Fruit fly (Drosophila melanogaster) whole organism, prepupa: Measurements from ENCODE around the gene CG31195.

Experiments
- Blimp-1 ChIP-seq: fragments of 200-800 bp; sonication (Bioruptor generic); optimal IDR thresholded peaks from 3 replicates; lab custom pipeline; 2017; ENCODE audit warnings: missing biosample characterization, missing genetic modification characterization, mild to moderate bottlenecking, moderate library complexity, missing genetic modification reagents
- CG10669 ChIP-seq: fragments of 200-800 bp; sonication (Bioruptor generic); optimal IDR thresholded peaks from 3 replicates; lab custom pipeline; 2018; ENCODE audit warnings: missing biosample characterization, mild to moderate bottlenecking, missing genetic modification characterization, moderate library complexity
- CG11762 ChIP-seq: fragments of 200-800 bp; sonication (Bioruptor generic); optimal IDR thresholded peaks from 3 replicates; lab custom pipeline; 2016; ENCODE audit warnings: missing biosample characterization, missing genetic modification characterization; ENCODE audit not compliant: insufficient read depth
- CG15336 ChIP-seq: fragments of 200-800 bp; sonication (Bioruptor generic); IDR thresholded peaks from 2 replicates; pipeline ENCODE4 v1.3.6; 2022; ENCODE audit warnings: missing biosample characterization, missing genetic modification characterization
- CG1621 ChIP-seq: fragments of 200-800 bp; sonication (Bioruptor generic); optimal IDR thresholded peaks from 3 replicates; lab custom pipeline; 2018; ENCODE audit warnings: missing biosample characterization, mild to moderate bottlenecking, missing genetic modification characterization
- CG16779 ChIP-seq: fragments of 200-800 bp; sonication (Bioruptor generic); optimal IDR thresholded peaks from 3 replicates; lab custom pipeline; 2017; ENCODE audit warnings: missing biosample characterization, mild to moderate bottlenecking, missing genetic modification characterization
- CG3032 ChIP-seq: fragments of 200-800 bp; optimal IDR thresholded peaks from 2 replicates; lab custom pipeline; 2019; ENCODE audit warnings: missing biosample characterization, mild to moderate bottlenecking, missing genetic modification characterization, moderate library complexity
- CG34406 ChIP-seq: fragments of 200-800 bp; sonication (Bioruptor generic); optimal IDR thresholded peaks from 3 replicates; lab custom pipeline; 2016; ENCODE audit warnings: missing biosample characterization, missing genetic modification characterization
- CG3919 ChIP-seq: fragments of 200-800 bp; sonication (Bioruptor generic); optimal IDR thresholded peaks from 3 replicates; lab custom pipeline; 2016; ENCODE audit warnings: missing biosample characterization, missing genetic modification characterization
- CG4318 ChIP-seq: fragments of 200-800 bp; sonication (Bioruptor generic); optimal IDR thresholded peaks from 3 replicates; lab custom pipeline; 2017; ENCODE audit warnings: missing biosample characterization, mild to moderate bottlenecking, missing genetic modification characterization
- CG6163 ChIP-seq: fragments of 200-800 bp; sonication (Bioruptor generic); IDR thresholded peaks from 3 replicates; pipeline ENCODE4 v1.3.6; 2022; ENCODE audit warnings: missing biosample characterization, missing genetic modification characterization
- CG6276 ChIP-seq: fragments of 200-800 bp; sonication (Bioruptor generic); optimal IDR thresholded peaks from 2 replicates; lab custom pipeline; 2017; ENCODE audit warnings: missing biosample characterization, mild to moderate bottlenecking, missing genetic modification characterization
- CG6792 ChIP-seq: fragments of 200-800 bp; sonication (Bioruptor generic); optimal IDR thresholded peaks from 3 replicates; lab custom pipeline; 2016; ENCODE audit warnings: missing biosample characterization, missing genetic modification characterization
- CG6808 ChIP-seq: fragments of 200-800 bp; sonication (Bioruptor generic); optimal IDR thresholded peaks from 3 replicates; lab custom pipeline; 2017; ENCODE audit warnings: missing biosample characterization, missing genetic modification characterization, mild to moderate bottlenecking, moderate library complexity, missing genetic modification reagents
- CG8119 ChIP-seq: fragments of 200-800 bp; sonication (Bioruptor generic); IDR thresholded peaks from 3 replicates; pipeline ENCODE4 v1.3.6; 2022; ENCODE audit warnings: missing biosample characterization, missing genetic modification characterization
- CG8319 ChIP-seq: fragments of 200-800 bp; sonication (Bioruptor generic); optimal IDR thresholded peaks from 3 replicates; lab custom pipeline; 2016; ENCODE audit warnings: missing biosample characterization, missing genetic modification characterization
- CG8632 ChIP-seq: fragments of 200-800 bp; sonication (Bioruptor generic); optimal IDR thresholded peaks from 3 replicates; lab custom pipeline; 2016; ENCODE audit warnings: missing biosample characterization, missing genetic modification characterization
- Eip78C ChIP-seq: fragments of 200-800 bp; sonication (Bioruptor generic); peaks from one replicate; lab custom pipeline; 2016; ENCODE audit warnings: missing biosample characterization, missing genetic modification characterization
- Eip93F ChIP-seq: fragments of 200-800 bp; sonication (Bioruptor generic); optimal IDR thresholded peaks from 2 replicates; lab custom pipeline; 2016; ENCODE audit warnings: missing biosample characterization, mild to moderate bottlenecking, missing genetic modification characterization
- Ets96B ChIP-seq: fragments of 200-800 bp; optimal IDR thresholded peaks from 2 replicates; lab custom pipeline; 2019; ENCODE audit warnings: missing biosample characterization, mild to moderate bottlenecking, missing genetic modification characterization, moderate library complexity
- Gug ChIP-seq: fragments of 200-800 bp; sonication (Bioruptor generic); IDR thresholded peaks from 2 replicates; pipeline ENCODE4 v1.3.6; 2022; ENCODE audit warnings: missing biosample characterization, missing genetic modification characterization
- Hr38 ChIP-seq: sonication (Bioruptor generic); optimal IDR thresholded peaks from 2 replicates; lab custom pipeline; 2016; ENCODE audit warnings: missing biosample characterization, missing genetic modification characterization
- Hr39 ChIP-seq: fragments of 200-800 bp; sonication (Bioruptor generic); optimal IDR thresholded peaks from 2 replicates; lab custom pipeline; 2016; ENCODE audit warnings: missing biosample characterization, missing genetic modification characterization
- Lpt ChIP-seq: fragments of 200-800 bp; sonication (Bioruptor generic); optimal IDR thresholded peaks from 3 replicates; lab custom pipeline; 2016; ENCODE audit warnings: missing biosample characterization, missing genetic modification characterization
- Met ChIP-seq: fragments of 200-800 bp; sonication (Bioruptor generic); optimal IDR thresholded peaks from 3 replicates; lab custom pipeline; 2016; ENCODE audit warnings: missing biosample characterization, missing genetic modification characterization
- OdsH ChIP-seq: fragments of 200-800 bp; sonication (Bioruptor generic); optimal IDR thresholded peaks from 3 replicates; lab custom pipeline; 2016; ENCODE audit warnings: missing biosample characterization, missing genetic modification characterization
- Smox ChIP-seq: fragments of 200-800 bp; sonication (Bioruptor generic); optimal IDR thresholded peaks from 3 replicates; lab custom pipeline; 2016; ENCODE audit warnings: missing biosample characterization, missing genetic modification characterization
- Sox14 ChIP-seq: fragments of 200-800 bp; sonication (Bioruptor generic); optimal IDR thresholded peaks from 3 replicates; lab custom pipeline; 2016; ENCODE audit warnings: missing biosample characterization, missing genetic modification characterization
- Sox15 ChIP-seq: fragments of 200-800 bp; sonication (Bioruptor generic); optimal IDR thresholded peaks from 3 replicates; lab custom pipeline; 2016; ENCODE audit warnings: missing biosample characterization, missing genetic modification characterization
- achi ChIP-seq: fragments of 200-800 bp; sonication (Bioruptor generic); optimal IDR thresholded peaks from 3 replicates; lab custom pipeline; 2016; ENCODE audit warnings: missing biosample characterization, missing genetic modification characterization
- acj6 ChIP-seq: fragments of 200-800 bp; sonication (Bioruptor generic); optimal IDR thresholded peaks from 3 replicates; lab custom pipeline; 2016; ENCODE audit warnings: missing biosample characterization, missing genetic modification characterization
- cyc ChIP-seq: fragments of 200-800 bp; sonication (Bioruptor generic); optimal IDR thresholded peaks from 3 replicates; lab custom pipeline; 2016; ENCODE audit warnings: missing biosample characterization, missing genetic modification characterization
- dac ChIP-seq: fragments of 200-800 bp; sonication (Bioruptor generic); optimal IDR thresholded peaks from 2 replicates; lab custom pipeline; 2017; ENCODE audit warnings: missing biosample characterization, mild to moderate bottlenecking, missing genetic modification characterization
- esn ChIP-seq: fragments of 200-800 bp; sonication (Bioruptor generic); optimal IDR thresholded peaks from 2 replicates; lab custom pipeline; 2016; ENCODE audit warnings: missing biosample characterization, mild to moderate bottlenecking, missing genetic modification characterization, moderate library complexity
- fd59A ChIP-seq: fragments of 200-800 bp; sonication (Bioruptor generic); optimal IDR thresholded peaks from 2 replicates; lab custom pipeline; 2017; ENCODE audit warnings: missing biosample characterization, mild to moderate bottlenecking, missing genetic modification characterization, missing genetic modification reagents
- fkh ChIP-seq: fragments of 200-800 bp; sonication (Bioruptor generic); optimal IDR thresholded peaks from 3 replicates; lab custom pipeline; 2017; ENCODE audit warnings: missing biosample characterization, mild to moderate bottlenecking, missing genetic modification characterization, moderate library complexity
- lz ChIP-seq: fragments of 200-800 bp; sonication (Bioruptor generic); optimal IDR thresholded peaks from 3 replicates; lab custom pipeline; 2016; ENCODE audit warnings: missing biosample characterization, missing genetic modification characterization
- net ChIP-seq: fragments of 200-800 bp; sonication (Bioruptor generic); optimal IDR thresholded peaks from 3 replicates; lab custom pipeline; 2016; ENCODE audit warnings: missing biosample characterization, missing genetic modification characterization
- salr ChIP-seq, 2 experiments: fragments of 200-800 bp; sonication (Bioruptor generic); optimal IDR thresholded peaks; 3 replicates each; lab custom pipeline; 2016 to 2018; ENCODE audit warnings: missing biosample characterization in 2 of 2, missing genetic modification characterization in 2 of 2, mild to moderate bottlenecking in 1 of 2
- spab ChIP-seq: fragments of 200-800 bp; sonication (Bioruptor generic); optimal IDR thresholded peaks from 2 replicates; lab custom pipeline; 2017; ENCODE audit warnings: missing biosample characterization, mild to moderate bottlenecking, missing genetic modification characterization, missing genetic modification reagents
- svp ChIP-seq: fragments of 200-800 bp; sonication (Bioruptor generic); peaks from one replicate; lab custom pipeline; 2016; ENCODE audit warnings: missing biosample characterization, missing genetic modification characterization
- vri ChIP-seq: fragments of 200-800 bp; sonication (Bioruptor generic); optimal IDR thresholded peaks from 3 replicates; lab custom pipeline; 2016; ENCODE audit warnings: missing biosample characterization, mild to moderate bottlenecking, missing genetic modification characterization

The CG31195 gene

dm6 chr3R:20790437-20790836, 28.3 kb upstream of the CG31195 start:
- TF ChIP-seq dac (GFP tag; lab: Kevin White, UChicago): no peak
- TF ChIP-seq CG6808 (GFP tag; lab: Kevin White, UChicago): no peak
- TF ChIP-seq fd59A (GFP tag; lab: Kevin White, UChicago): no peak
- TF ChIP-seq salr (GFP tag; optimal IDR thresholded peaks at IDR 0.05; lab: Kevin White, UChicago): no peak
- TF ChIP-seq net (GFP tag; lab: Kevin White, UChicago): no peak
- TF ChIP-seq CG15336 (GFP tag; lab: Robert Waterston, UW): peak; percentile 77
- no peak for TF ChIP-seq achi (GFP tag; lab: Kevin White, UChicago)
- peak; percentile 44 for TF ChIP-seq Lpt
- TF ChIP-seq CG6163: peak; percentile 43; the same call in 1 of the 3 replicates
- no peak for TF ChIP-seq Eip78C (GFP tag; lab: Kevin White, UChicago)
- TF ChIP-seq Sox15 (GFP tag; lab: Kevin White, UChicago): no peak
- peak; percentile 45 for TF ChIP-seq vri (GFP tag; lab: Kevin White, UChicago)
- no peak for TF ChIP-seq Gug
- TF ChIP-seq CG10669 (GFP tag; lab: Kevin White, UChicago): no peak
- no peak for TF ChIP-seq cyc (GFP tag; lab: Kevin White, UChicago)
- TF ChIP-seq CG8632 (GFP tag; lab: Kevin White, UChicago): no peak
- TF ChIP-seq CG3919 (GFP tag; lab: Kevin White, UChicago): no peak
- peak; percentile 62; the same call in 1 of the 3 replicates for TF ChIP-seq CG8119 (GFP tag; lab: Robert Waterston, UW)
- TF ChIP-seq Smox (GFP tag; lab: Kevin White, UChicago): no peak
- TF ChIP-seq CG3032 (tag; lab: Kevin White, UChicago): no peak
- no peak for TF ChIP-seq Blimp-1
- no peak for TF ChIP-seq CG16779 (tag; lab: Kevin White, UChicago)
- TF ChIP-seq svp (GFP tag; lab: Kevin White, UChicago): peak; percentile 36
- no peak for TF ChIP-seq CG8319 (GFP tag; lab: Kevin White, UChicago)
- peak; percentile 53 for TF ChIP-seq CG6276 (GFP tag; lab: Kevin White, UChicago)
- TF ChIP-seq, all 60 proteins: peak for 7

dm6 chr3R:20788559-20788958, 26.4 kb upstream of the CG31195 start:
- TF ChIP-seq Lpt: no peak
- TF ChIP-seq CG3032 (tag; lab: Kevin White, UChicago): no peak
- no peak for TF ChIP-seq CG6792
- no peak for TF ChIP-seq dac (GFP tag; lab: Kevin White, UChicago)
- TF ChIP-seq Met (GFP tag; lab: Kevin White, UChicago): no peak
- no peak for TF ChIP-seq spab (GFP tag; lab: Kevin White, UChicago)
- no peak for TF ChIP-seq acj6 (GFP tag; lab: Kevin White, UChicago)
- no peak for TF ChIP-seq CG6808 (GFP tag; lab: Kevin White, UChicago)
- TF ChIP-seq Eip78C (GFP tag; lab: Kevin White, UChicago): no peak
- 0 out of 3 replicates have a peak, but pooled peaks have one; percentile 21 for TF ChIP-seq CG8119 (GFP tag; lab: Robert Waterston, UW)
- TF ChIP-seq Sox14: peak; percentile 53
- no peak for TF ChIP-seq CG16779 (tag; lab: Kevin White, UChicago)
- TF ChIP-seq esn (GFP tag; lab: Kevin White, UChicago): no peak
- TF ChIP-seq svp (GFP tag; lab: Kevin White, UChicago): peak; percentile 98
- TF ChIP-seq Hr39: no peak
- no peak for TF ChIP-seq salr (GFP tag; optimal IDR thresholded peaks at IDR 0.05; lab: Kevin White, UChicago)
- TF ChIP-seq CG8632 (GFP tag; lab: Kevin White, UChicago): no peak
- TF ChIP-seq Eip93F (GFP tag; lab: Kevin White, UChicago): peak; percentile 29
- no peak for TF ChIP-seq Hr38
- no peak for TF ChIP-seq Gug
- TF ChIP-seq fkh (GFP tag; lab: Kevin White, UChicago): no peak
- no peak for TF ChIP-seq CG1621 (tag; lab: Kevin White, UChicago)
- TF ChIP-seq fd59A (GFP tag; lab: Kevin White, UChicago): no peak
- TF ChIP-seq CG6163: no peak
- TF ChIP-seq lz (GFP tag; lab: Kevin White, UChicago): no peak
- no peak for TF ChIP-seq CG4318 (GFP tag; lab: Kevin White, UChicago)
- TF ChIP-seq OdsH (GFP tag; lab: Kevin White, UChicago): no peak
- TF ChIP-seq CG10669 (GFP tag; lab: Kevin White, UChicago): no peak
- no peak for TF ChIP-seq CG11762 (GFP tag; lab: Kevin White, UChicago)
- TF ChIP-seq Ets96B (tag; lab: Kevin White, UChicago): no peak
- no peak for TF ChIP-seq CG34406 (GFP tag; lab: Kevin White, UChicago)
